Fruit fly (Drosophila melanogaster): Measurements from ENCODE around the gene TTLL1B.

Gene TTLL1B

DNA sequence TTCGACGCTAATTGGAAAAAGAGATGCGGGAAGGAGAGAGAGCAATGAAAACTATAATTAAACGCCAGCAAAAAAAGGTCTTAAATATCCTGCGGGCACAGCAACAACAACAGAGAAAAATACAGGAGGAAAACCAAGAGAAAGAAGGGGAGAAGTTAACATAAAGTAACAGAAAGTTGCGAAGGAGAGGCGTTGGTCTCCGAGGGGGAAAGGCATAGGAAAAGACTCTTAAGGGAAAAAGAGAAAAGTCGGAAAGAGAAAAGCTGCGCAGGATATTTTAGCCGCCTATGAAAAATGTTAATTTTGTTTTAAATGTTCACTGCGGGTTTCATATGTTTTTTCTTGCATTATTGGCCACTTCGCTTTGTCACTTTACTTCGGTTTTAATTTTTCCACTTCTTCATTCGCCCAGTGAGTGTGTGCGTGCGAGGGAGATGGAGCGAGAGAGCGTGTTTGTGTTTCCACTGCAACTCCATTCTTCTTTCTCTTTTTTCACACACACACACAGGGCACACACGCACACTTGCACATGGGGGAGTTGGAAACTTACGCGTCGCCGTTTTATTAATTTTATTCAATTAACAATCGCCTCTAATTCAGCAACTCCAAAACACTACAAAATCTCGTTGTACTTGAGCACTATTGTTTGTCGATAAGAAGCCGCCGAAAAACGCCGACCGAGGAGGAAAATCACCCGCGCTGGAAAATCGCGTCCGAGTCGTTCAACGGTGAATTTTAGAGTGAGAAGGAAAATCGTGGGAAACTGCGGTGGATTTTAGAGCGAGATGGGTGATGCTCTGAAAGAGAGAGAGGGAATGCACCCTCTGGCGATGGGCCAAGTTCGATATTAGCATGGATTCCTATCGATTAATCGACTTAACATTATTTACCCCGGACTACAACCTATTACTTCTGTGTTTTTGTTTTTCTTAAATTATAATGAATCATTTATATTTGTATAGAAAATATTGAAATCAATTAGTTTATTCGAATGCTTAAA, 22.4 kb upstream of the TTLL1B start, which contains the start of gene Src64B (continued):
- no peak for TF ChIP-seq h (optimal IDR thresholded peaks at IDR 0.05)
- TF ChIP-seq Elba2 (GFP tag; optimal IDR thresholded peaks at IDR 0.05), result no peak
- TF ChIP-seq Dip2 (GFP tag; IDR thresholded peaks at IDR 0.05), result no peak
- peak; percentile 14 for TF ChIP-seq vfl (GFP tag; optimal IDR thresholded peaks at IDR 0.05)
- TF ChIP-seq pfk (GFP tag; optimal IDR thresholded peaks at IDR 0.05), result no peak
- no peak for TF ChIP-seq CG18011 (GFP tag; optimal IDR thresholded peaks at IDR 0.05)
- no peak for TF ChIP-seq CG30020 (tag; optimal IDR thresholded peaks at IDR 0.05)
- TF ChIP-seq pum (GFP tag; optimal IDR thresholded peaks at IDR 0.05), result no peak
- peak; percentile 49; the same call in 1 of the 2 replicates for TF ChIP-seq onecut (GFP tag; IDR thresholded peaks at IDR 0.05)
- peak; percentile 85 for TF ChIP-seq Opbp (GFP tag; IDR thresholded peaks at IDR 0.05; ENCODE audit: partially characterized antibody)
- TF ChIP-seq dimm (GFP tag; IDR thresholded peaks at IDR 0.05), result no peak

- TF ChIP-seq CG3995 (GFP tag; optimal IDR thresholded peaks at IDR 0.05) (peak; percentile 5), CG18011 (GFP tag; optimal IDR thresholded peaks at IDR 0.05) (no peak), CG9797 (GFP tag; optimal IDR thresholded peaks at IDR 0.05) (peak; percentile 37), CG1647 (GFP tag; optimal IDR thresholded peaks at IDR 0.05) (no peak), trem (tag; optimal IDR thresholded peaks at IDR 0.05) (peak; percentile 8), Dp (GFP tag; optimal IDR thresholded peaks at IDR 0.05) (peak; percentile 12), gfzf (GFP tag; optimal IDR thresholded peaks at IDR 0.05) (peak; percentile 57), CG12391 (tag; optimal IDR thresholded peaks at IDR 0.05) (no peak), pita (GFP tag; optimal IDR thresholded peaks at IDR 0.05) (peak; percentile 23), CG15011 (GFP tag; optimal IDR thresholded peaks at IDR 0.05) (no peak)
Observed at dm6 chr3L:4626434-4626833, 21.6 kb upstream of the TTLL1B start, which contains the start of gene HDAC1. Gene HDAC1, plus strand, starts transcription at chr3L:4626734.

DNA sequence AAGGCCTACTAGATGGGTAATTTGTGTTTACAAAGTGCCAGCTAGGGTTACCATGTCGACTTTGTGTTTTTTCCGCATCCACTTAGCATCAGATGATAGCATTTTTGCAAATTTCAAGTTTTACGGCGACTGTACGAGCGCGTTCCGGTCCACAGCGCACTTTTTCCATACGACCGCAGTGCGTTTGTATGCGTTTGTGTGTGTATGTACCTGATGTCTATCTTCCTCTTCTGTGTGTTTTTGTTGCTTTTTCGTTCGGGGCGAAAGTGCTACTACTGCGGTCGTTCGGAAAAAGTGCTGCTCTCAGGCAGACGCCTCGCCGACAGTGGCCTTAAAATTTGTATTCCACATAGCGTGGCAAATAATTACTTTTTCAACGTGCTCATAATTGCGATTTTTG, 21.1 kb upstream of the TTLL1B start:
- TF ChIP-seq pzg (GFP tag; optimal IDR thresholded peaks at IDR 0.05) (peak; percentile 7), CG17361 (GFP tag; IDR thresholded peaks at IDR 0.05) (no peak), CHES-1-like (GFP tag; optimal IDR thresholded peaks at IDR 0.05) (peak; percentile 27), Atf3 (GFP tag; optimal IDR thresholded peaks at IDR 0.05) (no peak), usp (GFP tag; optimal IDR thresholded peaks at IDR 0.05) (no peak), ems (GFP tag; optimal IDR thresholded peaks at IDR 0.05) (no peak), crol (GFP tag; IDR thresholded peaks at IDR 0.05) (no peak), danr (GFP tag; IDR thresholded peaks at IDR 0.05) (no peak), sens (GFP tag) (no peak), CG34376 (GFP tag; optimal IDR thresholded peaks at IDR 0.05) (peak; percentile 29), Side (GFP tag; optimal IDR thresholded peaks at IDR 0.05) (no peak), CG7745 (tag; optimal IDR thresholded peaks at IDR 0.05) (no peak), Max (GFP tag; optimal IDR thresholded peaks at IDR 0.05) (no peak), Stat92E (GFP tag; optimal IDR thresholded peaks at IDR 0.05) (no peak), CG32532 (GFP tag; IDR thresholded peaks at IDR 0.05) (no peak), row (GFP tag; IDR thresholded peaks at IDR 0.05) (no peak), CG18764 (GFP tag; optimal IDR thresholded peaks at IDR 0.05) (no peak), ap (GFP tag; IDR thresholded peaks at IDR 0.05) (no peak), Fer1 (GFP tag; optimal IDR thresholded peaks at IDR 0.05) (no peak), CG17359 (tag; optimal IDR thresholded peaks at IDR 0.05) (no peak), run (tag; optimal IDR thresholded peaks at IDR 0.05) (no peak), ind (GFP tag; optimal IDR thresholded peaks at IDR 0.05) (no peak), phol (tag; optimal IDR thresholded peaks at IDR 0.05) (no peak), D (optimal IDR thresholded peaks at IDR 0.05) (peak; percentile 36), D (GFP tag; optimal IDR thresholded peaks at IDR 0.05) (no peak), jing (GFP tag; optimal IDR thresholded peaks at IDR 0.05) (no peak), Jarid2 (GFP tag; optimal IDR thresholded peaks at IDR 0.05) (no peak), BEAF-32 (GFP tag; optimal IDR thresholded peaks at IDR 0.05) (no peak)

Data from whole organism, embryonic.